Fruit fly (Drosophila melanogaster): ENCODE measurements around the gene CG6293.

CG6293 gene

DNA sequence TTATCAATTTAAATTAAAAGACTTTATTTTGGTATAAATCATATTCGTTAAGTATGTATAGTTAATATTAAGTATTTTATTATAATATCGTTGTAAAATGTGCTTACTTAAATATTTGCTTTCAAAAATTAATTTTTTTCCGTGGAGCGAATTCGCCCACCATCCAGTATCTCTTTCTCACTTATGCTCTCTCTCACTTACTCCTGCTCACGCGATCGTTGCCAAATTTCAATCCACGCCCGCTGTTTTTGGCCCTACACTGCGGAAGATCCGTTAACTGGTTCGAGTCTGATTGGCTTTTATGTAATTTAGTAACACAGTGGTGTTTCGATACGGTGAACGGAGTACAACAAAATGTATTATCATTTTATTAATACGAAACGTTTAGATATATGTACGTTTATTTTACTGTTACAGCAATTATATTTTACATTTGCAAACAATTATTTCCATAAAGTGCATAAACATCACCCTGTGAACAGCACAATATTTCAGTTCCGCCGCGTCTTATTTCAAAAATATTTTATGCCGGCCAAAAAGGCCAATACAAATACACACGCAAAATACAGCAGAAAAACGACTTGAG, 45.8 kb downstream of the CG6293 start (continued):
- TF ChIP-seq CG13296 (GFP tag; optimal IDR thresholded peaks at IDR 0.05): peak; percentile 62
- 0 out of 2 replicates have a peak, but pooled peaks have one; percentile 19 for TF ChIP-seq Dref (GFP tag; IDR thresholded peaks at IDR 0.05)
- TF ChIP-seq row (GFP tag; IDR thresholded peaks at IDR 0.05): peak; percentile 79
- peak in 1 of 2 experiments; percentile 59 for TF ChIP-seq Eip74EF (GFP tag; optimal IDR thresholded peaks at IDR 0.05)
- TF ChIP-seq Hmx (GFP tag; optimal IDR thresholded peaks at IDR 0.05): peak; percentile 23
- peak; percentile 67 for TF ChIP-seq CG7556 (GFP tag; optimal IDR thresholded peaks at IDR 0.05)
- TF ChIP-seq Doc2 (GFP tag; IDR thresholded peaks at IDR 0.05): no peak
- TF ChIP-seq CG34224 (GFP tag; IDR thresholded peaks at IDR 0.05; ENCODE audit: partially characterized antibody): no peak
- TF ChIP-seq Ptx1 (GFP tag; IDR thresholded peaks at IDR 0.05): peak; percentile 59
- TF ChIP-seq Rx (GFP tag; IDR thresholded peaks at IDR 0.05): 0 out of 2 replicates have a peak, but pooled peaks have one; percentile 36
- peak; percentile 63 for TF ChIP-seq PHDP (tag; optimal IDR thresholded peaks at IDR 0.05)
- peak; percentile 8 for TF ChIP-seq maf-S (GFP tag; optimal IDR thresholded peaks at IDR 0.05)
- peak; percentile 72 for TF ChIP-seq CG3847 (GFP tag; IDR thresholded peaks at IDR 0.05)
- TF ChIP-seq Oaz (GFP tag; IDR thresholded peaks at IDR 0.05): peak; percentile 29; the same call in 1 of the 2 replicates
- TF ChIP-seq CG10654 (GFP tag; optimal IDR thresholded peaks at IDR 0.05): no peak
- TF ChIP-seq CG1647 (GFP tag; optimal IDR thresholded peaks at IDR 0.05): no peak
- TF ChIP-seq HLH3B (GFP tag; IDR thresholded peaks at IDR 0.05): peak; percentile 27; the same call in 1 of the 2 replicates
- peak; percentile 52 for TF ChIP-seq wdn (GFP tag; IDR thresholded peaks at IDR 0.05)
- peak in 1 of 2 experiments; percentile 49 for TF ChIP-seq bsh (GFP tag; optimal IDR thresholded peaks at IDR 0.05)
- peak; percentile 5 for TF ChIP-seq CG3995 (GFP tag; optimal IDR thresholded peaks at IDR 0.05)
- TF ChIP-seq HmgZ (tag; optimal IDR thresholded peaks at IDR 0.05): peak; percentile 55
- TF ChIP-seq Nf-YB (GFP tag; optimal IDR thresholded peaks at IDR 0.05): no peak
- TF ChIP-seq CG31365 (tag; optimal IDR thresholded peaks at IDR 0.05): no peak
- peak; percentile 36 for TF ChIP-seq sug (tag; optimal IDR thresholded peaks at IDR 0.05)
- TF ChIP-seq Chrac-16 (GFP tag; optimal IDR thresholded peaks at IDR 0.05): peak; percentile 34
- TF ChIP-seq zfh2 (GFP tag; optimal IDR thresholded peaks at IDR 0.05): peak; percentile 75
- peak; percentile 52; the same call in 1 of the 3 replicates for TF ChIP-seq H15 (GFP tag; IDR thresholded peaks at IDR 0.05)
- no peak for TF ChIP-seq prd (optimal IDR thresholded peaks at IDR 0.05)
- TF ChIP-seq prd (GFP tag; IDR thresholded peaks at IDR 0.05): peak; percentile 73; the same call in 2 of the 3 replicates
- peak; percentile 54; the same call in 1 of the 3 replicates for TF ChIP-seq otp (GFP tag; IDR thresholded peaks at IDR 0.05)
- peak; percentile 5 for TF ChIP-seq tx (GFP tag; optimal IDR thresholded peaks at IDR 0.05)
- peak; percentile 18 for TF ChIP-seq pum (GFP tag; optimal IDR thresholded peaks at IDR 0.05)
- no peak for TF ChIP-seq pan (optimal IDR thresholded peaks at IDR 0.05)
- peak in 1 of 2 experiments; percentile 57 for TF ChIP-seq pan (GFP tag; optimal IDR thresholded peaks at IDR 0.05 in 1 of 2, IDR thresholded peaks at IDR 0.05 in 1 of 2)
- no peak for TF ChIP-seq nom (GFP tag; optimal IDR thresholded peaks at IDR 0.05)
- peak; percentile 16 for TF ChIP-seq CG9437 (GFP tag; optimal IDR thresholded peaks at IDR 0.05)
- TF ChIP-seq CG6765 (GFP tag; optimal IDR thresholded peaks at IDR 0.05): peak; percentile 35
- peak; percentile 67 for TF ChIP-seq CG11504 (tag; optimal IDR thresholded peaks at IDR 0.05)
- TF ChIP-seq CG9932 (GFP tag; IDR thresholded peaks at IDR 0.05): peak; percentile 82
- TF ChIP-seq ind (GFP tag; optimal IDR thresholded peaks at IDR 0.05): peak; percentile 58
- peak; percentile 72 for TF ChIP-seq CG3281 (GFP tag; optimal IDR thresholded peaks at IDR 0.05)
- no peak for TF ChIP-seq pfk (GFP tag; optimal IDR thresholded peaks at IDR 0.05)
- TF ChIP-seq CG7372 (GFP tag; IDR thresholded peaks at IDR 0.05): peak; percentile 28
- peak; percentile 63 for TF ChIP-seq CG7786 (GFP tag; optimal IDR thresholded peaks at IDR 0.05)
- TF ChIP-seq Dip3 (GFP tag; optimal IDR thresholded peaks at IDR 0.05): peak; percentile 72
- TF ChIP-seq fd96Cb (tag; optimal IDR thresholded peaks at IDR 0.05): peak; percentile 19
- no peak for TF ChIP-seq CG32772 (GFP tag; IDR thresholded peaks at IDR 0.05)
- TF ChIP-seq gcm2 (GFP tag; optimal IDR thresholded peaks at IDR 0.05): no peak
- TF ChIP-seq Ets65A (GFP tag): peak; percentile 73
- no peak for TF ChIP-seq btn (GFP tag; optimal IDR thresholded peaks at IDR 0.05)
- TF ChIP-seq CG12219 (GFP tag; optimal IDR thresholded peaks at IDR 0.05): no peak

Data from whole organism, embryonic.